Fruit fly (Drosophila melanogaster) whole organism, adult: ENCODE data around the gene betaTub97EF.

Source experiments
- CG14711 ChIP-seq: fragments of 200-800 bp; sonication (Bioruptor generic); optimal IDR thresholded peaks from 2 replicates; lab custom pipeline; 2018; ENCODE audit warnings: missing biosample characterization, mild to moderate bottlenecking, missing genetic modification characterization, moderate library complexity
- Crg-1 ChIP-seq: fragments of 200-800 bp; sonication (Bioruptor generic); optimal IDR thresholded peaks from 2 replicates; lab custom pipeline; 2016; ENCODE audit warnings: missing biosample characterization, missing genetic modification characterization
- tj ChIP-seq: fragments of 200-800 bp; sonication (Bioruptor generic); optimal IDR thresholded peaks from 3 replicates; lab custom pipeline; 2017; ENCODE audit warnings: missing biosample characterization, mild to moderate bottlenecking, missing genetic modification characterization, moderate library complexity

- TF ChIP-seq tj (GFP tag; lab: Kevin White, UChicago) (no peak), CG14711 (tag; lab: Kevin White, UChicago) (no peak), Crg-1 (GFP tag; lab: Kevin White, UChicago) (no peak)
Measured at dm6 chr3R:27990651-27991050, 2.5 kb upstream of the betaTub97EF start, which contains the start of gene CG4815.
